Worm (Caenorhabditis elegans) whole organism, L3 larva: ENCODE measurements around the gene acs-17.

Experiments used
- aly-2 ChIP-seq: fragments of 150-350 bp; optimal IDR thresholded peaks from 2 replicates; lab custom pipeline; 2014; ENCODE audit warnings: missing biosample characterization, missing genetic modification characterization
- ama-1 ChIP-seq: fragments of 150-350 bp; optimal IDR thresholded peaks from 2 replicates; lab custom pipeline; 2018
- elt-2 ChIP-seq: sonication (generic microtip); optimal IDR thresholded peaks from 2 replicates; lab custom pipeline; 2016; ENCODE audit warnings: missing genetic modification reagents, mild to moderate bottlenecking, missing genetic modification characterization, missing compliant biosample characterization
- hmg-11 ChIP-seq: sonication (generic microtip); optimal IDR thresholded peaks from 2 replicates; lab custom pipeline; 2016; ENCODE audit warnings: missing genetic modification characterization, missing compliant biosample characterization
- lin-15B ChIP-seq: fragments of 150-350 bp; optimal IDR thresholded peaks from 2 replicates; lab custom pipeline; 2014; ENCODE audit warnings: missing biosample characterization, missing genetic modification characterization
- mdl-1 ChIP-seq: fragments of 150-350 bp; optimal IDR thresholded peaks from 2 replicates; lab custom pipeline; 2014; ENCODE audit warnings: missing biosample characterization, missing genetic modification characterization
- snpc-4 ChIP-seq: fragments of 150-350 bp; optimal IDR thresholded peaks from 2 replicates; lab custom pipeline; 2014; ENCODE audit warnings: missing biosample characterization, missing genetic modification characterization

DNA sequence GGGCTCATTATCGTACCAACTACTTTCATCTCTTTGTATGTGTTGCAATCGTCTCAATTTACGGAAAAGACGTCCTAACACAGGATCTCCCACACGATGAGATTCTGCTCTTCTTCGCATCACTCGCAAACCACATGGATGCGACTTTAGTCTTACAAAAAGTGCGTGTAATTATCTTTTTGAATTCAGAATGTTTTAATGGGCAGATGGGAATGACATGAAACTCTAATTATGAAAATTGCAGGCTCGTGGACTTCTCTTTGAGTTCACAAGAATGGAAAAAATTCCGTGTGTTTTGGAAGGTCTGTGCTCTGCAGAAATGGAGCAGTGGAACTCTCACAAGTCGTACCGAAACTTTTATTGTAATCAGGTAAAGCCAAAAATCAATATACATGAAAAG lies 42.8 kb downstream of the acs-17 start:
- TF ChIP-seq elt-2 (no peak), ama-1 (lab: Kevin White, UChicago) (no peak), lin-15B (no peak), mdl-1 (tag; lab: Kevin White, UChicago) (no peak), hmg-11 (no peak), aly-2 (tag; lab: Kevin White, UChicago) (no peak), snpc-4 (tag; lab: Kevin White, UChicago) (no peak)
